Fruit fly (Drosophila melanogaster) whole organism, embryonic: ENCODE measurements around the gene CG5793.

Experiments
- CG10274 ChIP-seq: fragments of 200-800 bp; sonication (Bioruptor generic); optimal IDR thresholded peaks from 3 replicates; lab custom pipeline; 2017; ENCODE audit warnings: missing biosample characterization, mild to moderate bottlenecking, missing genetic modification characterization
- CG10462 ChIP-seq: fragments of 200-800 bp; sonication (Bioruptor generic); optimal IDR thresholded peaks from 2 replicates; lab custom pipeline; 2016; ENCODE audit warnings: missing biosample characterization, missing genetic modification characterization
- CG10543 ChIP-seq: fragments of 200-800 bp; sonication (Bioruptor generic); optimal IDR thresholded peaks from 3 replicates; lab custom pipeline; 2017; ENCODE audit warnings: missing biosample characterization, mild to moderate bottlenecking, missing genetic modification characterization, moderate library complexity
- CG1233 ChIP-seq: fragments of 200-800 bp; sonication (Bioruptor generic); optimal IDR thresholded peaks from 4 replicates; lab custom pipeline; 2018; ENCODE audit warnings: missing biosample characterization, mild to moderate bottlenecking, missing genetic modification characterization
- CG12942 ChIP-seq: fragments of 200-800 bp; sonication (Bioruptor generic); optimal IDR thresholded peaks from 3 replicates; lab custom pipeline; 2016; ENCODE audit warnings: missing biosample characterization, missing genetic modification characterization
- CG13894 ChIP-seq: fragments of 200-800 bp; sonication (Bioruptor generic); optimal IDR thresholded peaks from 3 replicates; lab custom pipeline; 2018; ENCODE audit warnings: missing biosample characterization, mild to moderate bottlenecking, missing genetic modification characterization, moderate library complexity
- CG14014 ChIP-seq: fragments of 200-800 bp; sonication (Bioruptor generic); IDR thresholded peaks from 2 replicates; pipeline ENCODE4 v1.3.6; 2022; ENCODE audit warnings: missing biosample characterization, missing genetic modification characterization
- CG15696 ChIP-seq: fragments of 200-800 bp; sonication (Bioruptor generic); optimal IDR thresholded peaks from 2 replicates; lab custom pipeline; 2019; ENCODE audit warnings: missing biosample characterization, mild to moderate bottlenecking, missing genetic modification characterization, moderate library complexity
- CG16779 ChIP-seq: fragments of 200-800 bp; sonication (Bioruptor generic); IDR thresholded peaks from 2 replicates; pipeline ENCODE4 v1.3.6; 2022; ENCODE audit warnings: missing biosample characterization, missing genetic modification characterization
- CG17361 ChIP-seq: fragments of 200-800 bp; sonication (Bioruptor generic); IDR thresholded peaks from 3 replicates; pipeline ENCODE4 v1.3.6; 2022; ENCODE audit warnings: missing biosample characterization, missing genetic modification characterization
- CG18011 ChIP-seq: fragments of 200-800 bp; sonication (Bioruptor generic); optimal IDR thresholded peaks from 2 replicates; lab custom pipeline; 2017; ENCODE audit warnings: missing biosample characterization, missing genetic modification characterization, mild to moderate bottlenecking, moderate library complexity, missing genotype
- CG18764 ChIP-seq: fragments of 200-800 bp; sonication (Bioruptor generic); optimal IDR thresholded peaks from 3 replicates; lab custom pipeline; 2016; ENCODE audit warnings: missing biosample characterization, missing genetic modification characterization
- CG2678 ChIP-seq: fragments of 200-800 bp; sonication (Bioruptor generic); optimal IDR thresholded peaks from 3 replicates; lab custom pipeline; 2019; ENCODE audit warnings: missing biosample characterization, mild to moderate bottlenecking, missing genetic modification characterization, moderate library complexity
- CG2889 ChIP-seq: fragments of 200-800 bp; sonication (Bioruptor generic); IDR thresholded peaks from 3 replicates; pipeline ENCODE4 v1.3.6; 2022; ENCODE audit warnings: missing biosample characterization, missing genetic modification characterization
- CG7987 ChIP-seq: fragments of 200-800 bp; sonication (Bioruptor generic); optimal IDR thresholded peaks from 2 replicates; lab custom pipeline; 2018; ENCODE audit warnings: missing biosample characterization, mild to moderate bottlenecking, missing genetic modification characterization, moderate library complexity
- Chrac-16 ChIP-seq: fragments of 200-800 bp; sonication (Bioruptor generic); optimal IDR thresholded peaks from 3 replicates; lab custom pipeline; 2016; ENCODE audit warnings: missing biosample characterization, missing genetic modification characterization
- D ChIP-seq, 2 experiments: fragments of 200-800 bp in 1 of 2; fragments of >200 bp in 1 of 2; sonication (Bioruptor generic) in 1 of 2; optimal IDR thresholded peaks; 2 replicates in 1 of 2; 3 replicates in 1 of 2; lab custom pipeline; 2017; ENCODE audit warnings: mild to moderate bottlenecking in 1 of 2, missing biosample characterization in 1 of 2, missing genetic modification characterization in 1 of 2, missing genetic modification reagents in 1 of 2
- E2f2 ChIP-seq: fragments of 200-800 bp; sonication (Bioruptor generic); IDR thresholded peaks from 2 replicates; pipeline ENCODE4 v1.3.6; 2022; ENCODE audit warnings: missing biosample characterization, missing genetic modification characterization
- ERR ChIP-seq: fragments of 200-800 bp; sonication (Bioruptor generic); optimal IDR thresholded peaks from 2 replicates; lab custom pipeline; 2016; ENCODE audit warnings: missing biosample characterization, missing genetic modification characterization
- Gsc ChIP-seq: fragments of 200-800 bp; sonication (Bioruptor generic); IDR thresholded peaks from 2 replicates; pipeline ENCODE4 v1.3.6; 2022; ENCODE audit warnings: missing biosample characterization, missing genetic modification characterization
- Hand ChIP-seq: fragments of 200-800 bp; sonication (Bioruptor generic); optimal IDR thresholded peaks from 2 replicates; lab custom pipeline; 2017; ENCODE audit warnings: mild to moderate bottlenecking, missing biosample characterization, missing genetic modification reagents, missing genetic modification characterization
- MBD-R2 ChIP-seq: fragments of 200-800 bp; sonication (Bioruptor generic); IDR thresholded peaks from 2 replicates; pipeline ENCODE4 v1.3.6; 2022; ENCODE audit warnings: missing biosample characterization, missing genetic modification characterization
- Med ChIP-seq: fragments of 200-800 bp; sonication (Bioruptor generic); peaks from one replicate; lab custom pipeline; 2016; ENCODE audit warnings: missing biosample characterization, missing genetic modification characterization, mild to moderate bottlenecking, inconsistent platforms, moderate library complexity
- NC2β ChIP-seq: fragments of 200-800 bp; sonication (Bioruptor generic); optimal IDR thresholded peaks from 2 replicates; lab custom pipeline; 2016; ENCODE audit warnings: missing biosample characterization, missing genetic modification characterization
- Pdp1 ChIP-seq, 2 experiments: fragments of 200-800 bp; sonication (Bioruptor generic); optimal IDR thresholded peaks; 3 replicates each; lab custom pipeline; 2016; ENCODE audit warnings: missing biosample characterization in 2 of 2, missing genetic modification characterization in 2 of 2, mild to moderate bottlenecking in 1 of 2, moderate library complexity in 1 of 2
- Rfx ChIP-seq: fragments of 200-800 bp; sonication (Bioruptor generic); IDR thresholded peaks from 2 replicates; pipeline ENCODE4 v1.3.6; 2022; ENCODE audit warnings: missing biosample characterization, missing genetic modification characterization
- Scr ChIP-seq: fragments of 200-800 bp; sonication (Bioruptor generic); IDR thresholded peaks from 2 replicates; pipeline ENCODE4 v1.3.6; 2022; ENCODE audit warnings: missing biosample characterization, missing genetic modification characterization; ENCODE audit not compliant: partially characterized antibody
- Sox100B ChIP-seq: fragments of 200-800 bp; sonication (Bioruptor generic); optimal IDR thresholded peaks from 3 replicates; lab custom pipeline; 2018; ENCODE audit warnings: missing biosample characterization, mild to moderate bottlenecking, missing genetic modification characterization
- caup ChIP-seq: fragments of 200-800 bp; sonication (Bioruptor generic); optimal IDR thresholded peaks from 3 replicates; lab custom pipeline; 2017; ENCODE audit warnings: missing biosample characterization, mild to moderate bottlenecking, missing genetic modification characterization, moderate library complexity; ENCODE audit not compliant: severe bottlenecking
- chn ChIP-seq: fragments of 200-800 bp; sonication (Bioruptor generic); optimal IDR thresholded peaks from 2 replicates; lab custom pipeline; 2016; ENCODE audit warnings: missing biosample characterization, missing genetic modification characterization
- dpn ChIP-seq, 2 experiments: fragments of 200-800 bp; sonication (Bioruptor generic); optimal IDR thresholded peaks; 3 replicates each; lab custom pipeline; 2016; ENCODE audit warnings: missing biosample characterization in 2 of 2, missing genetic modification characterization in 2 of 2
- exex ChIP-seq: fragments of 200-800 bp; sonication (Bioruptor generic); optimal IDR thresholded peaks from 4 replicates; lab custom pipeline; 2018; ENCODE audit warnings: missing biosample characterization, mild to moderate bottlenecking, missing genetic modification characterization, moderate library complexity
- inv ChIP-seq: fragments of 200-800 bp; sonication (Bioruptor generic); IDR thresholded peaks from 2 replicates; pipeline ENCODE4 v1.3.6; 2022; ENCODE audit warnings: missing biosample characterization, missing genetic modification characterization; ENCODE audit not compliant: partially characterized antibody
- knrl ChIP-seq: fragments of 200-800 bp; sonication (Bioruptor generic); IDR thresholded peaks from 3 replicates; pipeline ENCODE4 v1.3.6; 2022; ENCODE audit warnings: missing biosample characterization, missing genetic modification characterization; ENCODE audit not compliant: partially characterized antibody
- lola ChIP-seq, 3 experiments: fragments of >200 bp in 2 of 3; fragments of 200-800 bp in 1 of 3; sonication (Bioruptor generic) in 1 of 3; optimal IDR thresholded peaks; 2 replicates each; lab custom pipeline; 2017 to 2019; ENCODE audit warnings: missing biosample characterization in 3 of 3, missing genetic modification characterization in 3 of 3, mild to moderate bottlenecking in 1 of 3, moderate library complexity in 1 of 3
- maf-S ChIP-seq: fragments of 200-800 bp; sonication (Bioruptor generic); optimal IDR thresholded peaks from 2 replicates; lab custom pipeline; 2016; ENCODE audit warnings: missing biosample characterization, missing genetic modification characterization
- mam ChIP-seq: fragments of 200-800 bp; sonication (Bioruptor generic); optimal IDR thresholded peaks from 3 replicates; lab custom pipeline; 2016; ENCODE audit warnings: missing biosample characterization, missing genetic modification characterization
- prd ChIP-seq, 3 experiments: fragments of >200 bp in 2 of 3; fragments of 200-800 bp in 1 of 3; sonication (Bioruptor generic) in 1 of 3; optimal IDR thresholded peaks in 2 of 3; IDR thresholded peaks in 1 of 3; 2 replicates in 2 of 3; 3 replicates in 1 of 3; pipeline versions ENCODE4 v1.3.6 to Lab custom; 2017 to 2022; ENCODE audit warnings: missing biosample characterization in 1 of 3, missing genetic modification characterization in 1 of 3
- row ChIP-seq: fragments of 200-800 bp; sonication (Bioruptor generic); IDR thresholded peaks from 3 replicates; pipeline ENCODE4 v1.3.6; 2022; ENCODE audit warnings: missing biosample characterization, missing genetic modification characterization
- sd ChIP-seq: fragments of 200-800 bp; sonication (Bioruptor generic); optimal IDR thresholded peaks from 3 replicates; lab custom pipeline; 2018; ENCODE audit warnings: missing biosample characterization, mild to moderate bottlenecking, missing genetic modification characterization, moderate library complexity
- sisA ChIP-seq: fragments of 200-800 bp; sonication (Bioruptor generic); IDR thresholded peaks from 2 replicates; pipeline ENCODE4 v1.3.6; 2022; ENCODE audit warnings: missing biosample characterization, missing genetic modification characterization
- slbo ChIP-seq: fragments of 200-800 bp; sonication (Bioruptor generic); IDR thresholded peaks from 2 replicates; pipeline ENCODE4 v1.3.6; 2022; ENCODE audit warnings: missing biosample characterization, missing genetic modification characterization
- sug ChIP-seq: fragments of 200-800 bp; optimal IDR thresholded peaks from 2 replicates; lab custom pipeline; 2019; ENCODE audit warnings: missing biosample characterization, mild to moderate bottlenecking, missing genetic modification characterization, moderate library complexity
- tgo ChIP-seq: fragments of 200-800 bp; sonication (Bioruptor generic); IDR thresholded peaks from 3 replicates; pipeline ENCODE4 v1.3.6; 2022; ENCODE audit warnings: missing biosample characterization, missing genetic modification characterization
- tll ChIP-seq, 2 experiments: fragments of 200-800 bp in 1 of 2; fragments of >200 bp in 1 of 2; sonication (Bioruptor generic) in 1 of 2; optimal IDR thresholded peaks; 2 replicates each; lab custom pipeline; 2017 to 2019; ENCODE audit warnings: missing biosample characterization in 2 of 2, missing genetic modification characterization in 2 of 2, mild to moderate bottlenecking in 1 of 2, moderate library complexity in 1 of 2
- tna ChIP-seq: fragments of 200-800 bp; sonication (Bioruptor generic); IDR thresholded peaks from 2 replicates; pipeline ENCODE4 v1.3.6; 2022; ENCODE audit warnings: missing biosample characterization, missing genetic modification characterization; ENCODE audit not compliant: partially characterized antibody
- vvl ChIP-seq: fragments of 200-800 bp; sonication (Bioruptor generic); IDR thresholded peaks from 2 replicates; pipeline ENCODE4 v1.3.6; 2022; ENCODE audit warnings: missing biosample characterization, missing genetic modification characterization
- zfh1 ChIP-seq: fragments of 200-800 bp; sonication (Bioruptor generic); IDR thresholded peaks from 3 replicates; pipeline ENCODE4 v1.3.6; 2022; ENCODE audit warnings: missing biosample characterization, missing genetic modification characterization

Gene CG5793

DNA sequence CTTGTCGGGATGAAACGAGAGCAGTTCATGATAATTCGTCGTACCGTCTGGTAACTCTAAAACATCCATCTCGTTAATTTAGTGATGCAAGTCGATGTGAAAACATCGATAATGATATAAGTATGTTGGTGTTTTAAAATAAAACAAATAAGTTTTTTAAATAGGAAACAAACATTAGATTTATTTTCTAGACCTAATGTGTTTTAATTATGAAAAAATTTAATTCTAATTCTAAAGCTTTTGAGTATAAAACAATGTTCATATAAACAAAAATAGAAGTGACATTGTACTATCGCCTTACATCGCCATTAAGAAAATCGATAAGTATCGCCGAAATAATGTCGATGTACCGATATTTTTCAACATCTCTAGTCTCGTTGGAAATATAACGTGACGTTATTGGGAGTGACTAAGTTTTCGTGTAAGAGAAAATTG is 16.3 kb upstream of the CG5793 start, which contains the start of gene Rab11 (continued):
- peak; percentile 36 to 44 for TF ChIP-seq Pdp1 (GFP tag; optimal IDR thresholded peaks at IDR 0.05; lab: Kevin White, UChicago)
- TF ChIP-seq CG2678 (tag; lab: Kevin White, UChicago), result peak; percentile 68
- TF ChIP-seq slbo (GFP tag; lab: Robert Waterston, UW), result peak; percentile 78
- TF ChIP-seq Rfx (GFP tag; lab: Robert Waterston, UW), result peak; percentile 49
- peak; percentile 2 for TF ChIP-seq CG12942
- peak; percentile 96 for TF ChIP-seq knrl (GFP tag; lab: Robert Waterston, UW)
- TF ChIP-seq CG7987 (GFP tag; lab: Kevin White, UChicago), result no peak
- peak; percentile 57 for TF ChIP-seq CG15696 (tag; lab: Kevin White, UChicago)
- TF ChIP-seq dpn (GFP tag; optimal IDR thresholded peaks at IDR 0.05; lab: Kevin White, UChicago), result peak in 1 of 2 experiments; percentile 47
- peak; percentile 36 for TF ChIP-seq caup (GFP tag; lab: Kevin White, UChicago)
- TF ChIP-seq tna, result peak; percentile 67
- TF ChIP-seq D (optimal IDR thresholded peaks at IDR 0.05; lab: Kevin White, UChicago), result no peak
- no peak for TF ChIP-seq D (GFP tag; optimal IDR thresholded peaks at IDR 0.05; lab: Kevin White, UChicago)
- peak; percentile 43; the same call in 2 of the 3 replicates for TF ChIP-seq tgo
- 0 out of 2 replicates have a peak, but pooled peaks have one; percentile 34 for TF ChIP-seq CG14014 (GFP tag; lab: Robert Waterston, UW)
- peak; percentile 57 for TF ChIP-seq Med
- TF ChIP-seq CG18011 (GFP tag; lab: Kevin White, UChicago), result peak; percentile 9
- no peak for TF ChIP-seq maf-S (GFP tag; lab: Kevin White, UChicago)
- peak; percentile 10 for TF ChIP-seq ERR (GFP tag; lab: Kevin White, UChicago)
- peak; percentile 34; the same call in 1 of the 2 replicates for TF ChIP-seq sisA
- peak; percentile 50 for TF ChIP-seq CG10543 (GFP tag; lab: Kevin White, UChicago)
- peak; percentile 46 for TF ChIP-seq vvl (GFP tag; lab: Robert Waterston, UW)
- peak; percentile 71 for TF ChIP-seq sug (tag; lab: Kevin White, UChicago)
- TF ChIP-seq CG1233 (GFP tag; lab: Kevin White, UChicago), result peak; percentile 39
- TF ChIP-seq Scr (GFP tag; lab: Robert Waterston, UW), result peak; percentile 94
- no peak for TF ChIP-seq CG16779 (GFP tag; lab: Robert Waterston, UW)
- 0 out of 3 replicates have a peak, but pooled peaks have one; percentile 35 for TF ChIP-seq zfh1
- peak; percentile 64 for TF ChIP-seq E2f2 (GFP tag; lab: Robert Waterston, UW)
- TF ChIP-seq Sox100B, result peak; percentile 32
- TF ChIP-seq CG13894 (tag; lab: Kevin White, UChicago), result peak; percentile 52
- TF ChIP-seq prd (optimal IDR thresholded peaks at IDR 0.05; lab: Kevin White, UChicago), result no peak
- TF ChIP-seq prd (GFP tag; IDR thresholded peaks at IDR 0.05; lab: Robert Waterston, UW), result peak; percentile 50
- peak in 1 of 3 experiments; percentile 56 for TF ChIP-seq lola (GFP tag; optimal IDR thresholded peaks at IDR 0.05; lab: Kevin White, UChicago)
- TF ChIP-seq CG10462, result peak; percentile 2
- peak; percentile 35 for TF ChIP-seq mam
- peak; percentile 51 for TF ChIP-seq exex
- peak; percentile 21 for TF ChIP-seq sd
- TF ChIP-seq tll (GFP tag; optimal IDR thresholded peaks at IDR 0.05; lab: Kevin White, UChicago), result peak in 1 of 2 experiments; percentile 11
- TF ChIP-seq Hand, result no peak
- peak; percentile 35 for TF ChIP-seq Chrac-16
- peak; percentile 68; the same call in 2 of the 3 replicates for TF ChIP-seq CG17361
- TF ChIP-seq Gsc (GFP tag; lab: Robert Waterston, UW), result no peak
- TF ChIP-seq MBD-R2, result 0 out of 2 replicates have a peak, but pooled peaks have one; percentile 15
- peak; percentile 89 for TF ChIP-seq inv (GFP tag; lab: Robert Waterston, UW)
- TF ChIP-seq CG18764 (GFP tag; lab: Kevin White, UChicago), result no peak
- no peak for TF ChIP-seq NC2β (GFP tag; lab: Kevin White, UChicago)
- no peak for TF ChIP-seq CG10274 (GFP tag; lab: Kevin White, UChicago)
- peak; percentile 4 for TF ChIP-seq chn (GFP tag; lab: Kevin White, UChicago)
- TF ChIP-seq row, result peak; percentile 83
- no peak for TF ChIP-seq CG2889 (GFP tag; lab: Robert Waterston, UW)
